Fruit fly (Drosophila melanogaster) whole organism, embryonic: Measurements from ENCODE around the gene CG32301.
A peak's percentile ranks its signal among the peaks of the same experiment; 100 is the strongest.

ENCODE experiments used
- Bgb ChIP-seq: fragments of 200-800 bp; sonication (Bioruptor generic); IDR thresholded peaks from 2 replicates; pipeline ENCODE4 v1.3.6; 2022; ENCODE audit warnings: missing biosample characterization, missing genetic modification characterization; ENCODE audit not compliant: partially characterized antibody
- CG10274 ChIP-seq: fragments of 200-800 bp; sonication (Bioruptor generic); optimal IDR thresholded peaks from 3 replicates; lab custom pipeline; 2017; ENCODE audit warnings: missing biosample characterization, mild to moderate bottlenecking, missing genetic modification characterization
- CG10959 ChIP-seq: fragments of 200-800 bp; sonication (Bioruptor generic); IDR thresholded peaks from 2 replicates; pipeline ENCODE4 v1.3.6; 2022; ENCODE audit warnings: missing biosample characterization, missing genetic modification characterization
- CG12942 ChIP-seq: fragments of 200-800 bp; sonication (Bioruptor generic); optimal IDR thresholded peaks from 3 replicates; lab custom pipeline; 2016; ENCODE audit warnings: missing biosample characterization, missing genetic modification characterization
- CG14710 ChIP-seq: fragments of 200-800 bp; sonication (Bioruptor generic); optimal IDR thresholded peaks from 3 replicates; lab custom pipeline; 2019; ENCODE audit warnings: missing biosample characterization, mild to moderate bottlenecking, missing genetic modification characterization, moderate library complexity
- CG15073 ChIP-seq: fragments of 200-800 bp; sonication (Bioruptor generic); optimal IDR thresholded peaks from 2 replicates; lab custom pipeline; 2016; ENCODE audit warnings: missing biosample characterization, missing genetic modification characterization
- CG15514 ChIP-seq: fragments of 200-800 bp; sonication (Bioruptor generic); optimal IDR thresholded peaks from 3 replicates; lab custom pipeline; 2017; ENCODE audit warnings: missing biosample characterization, missing genetic modification characterization, mild to moderate bottlenecking, moderate library complexity, missing genetic modification reagents
- CG16863 ChIP-seq: fragments of 200-800 bp; sonication (Bioruptor generic); optimal IDR thresholded peaks from 3 replicates; lab custom pipeline; 2016; ENCODE audit warnings: missing biosample characterization, missing genetic modification characterization
- CG17359 ChIP-seq: fragments of 200-800 bp; sonication (Bioruptor generic); optimal IDR thresholded peaks from 3 replicates; lab custom pipeline; 2018; ENCODE audit warnings: missing biosample characterization, mild to moderate bottlenecking, missing genetic modification characterization, moderate library complexity
- CG18262 ChIP-seq: fragments of 200-800 bp; optimal IDR thresholded peaks from 3 replicates; lab custom pipeline; 2019; ENCODE audit warnings: missing biosample characterization, mild to moderate bottlenecking, missing genetic modification characterization, moderate library complexity
- CG3281 ChIP-seq: fragments of 200-800 bp; sonication (Bioruptor generic); optimal IDR thresholded peaks from 3 replicates; lab custom pipeline; 2017; ENCODE audit warnings: missing biosample characterization, mild to moderate bottlenecking, missing genetic modification characterization
- CG33213 ChIP-seq: fragments of 200-800 bp; sonication (Bioruptor generic); optimal IDR thresholded peaks from 3 replicates; lab custom pipeline; 2016; ENCODE audit warnings: missing biosample characterization, missing genetic modification characterization
- CG3407 ChIP-seq: fragments of 200-800 bp; sonication (Bioruptor generic); optimal IDR thresholded peaks from 2 replicates; lab custom pipeline; 2018; ENCODE audit warnings: missing biosample characterization, mild to moderate bottlenecking, missing genetic modification characterization
- CG6765 ChIP-seq: fragments of 200-800 bp; sonication (Bioruptor generic); optimal IDR thresholded peaks from 3 replicates; lab custom pipeline; 2017; ENCODE audit warnings: missing biosample characterization, mild to moderate bottlenecking, missing genetic modification characterization
- CG7372 ChIP-seq: fragments of 200-800 bp; sonication (Bioruptor generic); IDR thresholded peaks from 2 replicates; pipeline ENCODE4 v1.3.6; 2022; ENCODE audit warnings: missing biosample characterization, missing genetic modification characterization
- CG8944 ChIP-seq: fragments of 200-800 bp; sonication (Bioruptor generic); optimal IDR thresholded peaks from 3 replicates; lab custom pipeline; 2016; ENCODE audit warnings: missing biosample characterization, missing genetic modification characterization
- CG9876 ChIP-seq: fragments of 200-800 bp; sonication (Bioruptor generic); optimal IDR thresholded peaks from 2 replicates; lab custom pipeline; 2016; ENCODE audit warnings: missing biosample characterization, missing genetic modification characterization
- CG9932 ChIP-seq: fragments of 200-800 bp; sonication (Bioruptor generic); IDR thresholded peaks from 2 replicates; pipeline ENCODE4 v1.3.6; 2022; ENCODE audit warnings: missing biosample characterization, missing genetic modification characterization
- CTCF ChIP-seq: fragments of 200-800 bp; sonication (Bioruptor generic); optimal IDR thresholded peaks from 2 replicates; lab custom pipeline; 2017; ENCODE audit warnings: missing biosample characterization, mild to moderate bottlenecking, missing genetic modification characterization, moderate library complexity
- Doc2 ChIP-seq: fragments of 200-800 bp; sonication (Bioruptor generic); IDR thresholded peaks from 2 replicates; pipeline ENCODE4 v1.3.6; 2022; ENCODE audit warnings: missing biosample characterization, missing genetic modification characterization
- HLHmδ ChIP-seq: fragments of 200-800 bp; sonication (Bioruptor generic); optimal IDR thresholded peaks from 2 replicates; lab custom pipeline; 2018; ENCODE audit warnings: missing biosample characterization, mild to moderate bottlenecking, missing genetic modification characterization, moderate library complexity
- Lpt ChIP-seq: fragments of >200 bp; optimal IDR thresholded peaks from 2 replicates; lab custom pipeline; 2018; ENCODE audit warnings: missing biosample characterization, missing genetic modification characterization
- Mrtf ChIP-seq: fragments of 200-800 bp; sonication (Bioruptor generic); IDR thresholded peaks from 3 replicates; pipeline ENCODE4 v1.3.6; 2022; ENCODE audit warnings: missing biosample characterization, missing genetic modification characterization
- Oaz ChIP-seq: fragments of 200-800 bp; sonication (Bioruptor generic); IDR thresholded peaks from 2 replicates; pipeline ENCODE4 v1.3.6; 2022; ENCODE audit warnings: missing biosample characterization, missing genetic modification characterization
- Scr ChIP-seq: fragments of 200-800 bp; sonication (Bioruptor generic); IDR thresholded peaks from 2 replicates; pipeline ENCODE4 v1.3.6; 2022; ENCODE audit warnings: missing biosample characterization, missing genetic modification characterization; ENCODE audit not compliant: partially characterized antibody
- Stat92E ChIP-seq, 3 experiments: fragments of >200 bp in 2 of 3; fragments of 200-800 bp in 1 of 3; sonication (Bioruptor generic) in 1 of 3; optimal IDR thresholded peaks; 2 replicates each; lab custom pipeline; 2017 to 2019; ENCODE audit warnings: missing biosample characterization in 3 of 3, missing genetic modification characterization in 3 of 3, mild to moderate bottlenecking in 1 of 3, moderate library complexity in 1 of 3
- ash1 ChIP-seq: fragments of 200-800 bp; sonication (Bioruptor generic); optimal IDR thresholded peaks from 2 replicates; lab custom pipeline; 2018; ENCODE audit warnings: missing biosample characterization, mild to moderate bottlenecking, missing genetic modification characterization
- chinmo ChIP-seq: fragments of 200-800 bp; sonication (Bioruptor generic); IDR thresholded peaks from 4 replicates; pipeline ENCODE4 v1.3.6; 2022; ENCODE audit warnings: missing biosample characterization, missing genetic modification characterization; ENCODE audit not compliant: partially characterized antibody
- chn ChIP-seq: fragments of 200-800 bp; sonication (Bioruptor generic); optimal IDR thresholded peaks from 2 replicates; lab custom pipeline; 2016; ENCODE audit warnings: missing biosample characterization, missing genetic modification characterization
- crp ChIP-seq, 2 experiments: fragments of 200-800 bp; sonication (Bioruptor generic); optimal IDR thresholded peaks; 2 replicates in 1 of 2; 3 replicates in 1 of 2; lab custom pipeline; 2017; ENCODE audit warnings: missing biosample characterization in 2 of 2, missing genetic modification characterization in 2 of 2, mild to moderate bottlenecking in 1 of 2, moderate library complexity in 1 of 2
- dati ChIP-seq: fragments of 200-800 bp; sonication (Bioruptor generic); IDR thresholded peaks from 2 replicates; pipeline ENCODE4 v1.3.6; 2022; ENCODE audit warnings: missing biosample characterization, missing genetic modification characterization
- emc ChIP-seq: fragments of 200-800 bp; sonication (Bioruptor generic); optimal IDR thresholded peaks from 2 replicates; lab custom pipeline; 2016; ENCODE audit warnings: missing biosample characterization, missing genetic modification characterization
- esg ChIP-seq: fragments of 200-800 bp; sonication (Bioruptor generic); conservative IDR thresholded peaks from 2 replicates; pipeline ENCODE4 v1.3.6; 2022; ENCODE audit warnings: missing biosample characterization, missing genetic modification characterization
- ftz-f1 ChIP-seq: fragments of 200-800 bp; sonication (Bioruptor generic); optimal IDR thresholded peaks from 2 replicates; lab custom pipeline; 2016; ENCODE audit warnings: missing biosample characterization, missing genetic modification characterization
- gt ChIP-seq: fragments of 200-800 bp; sonication (Bioruptor generic); IDR thresholded peaks from 2 replicates; pipeline ENCODE4 v1.3.6; 2022; ENCODE audit warnings: missing biosample characterization, missing genetic modification characterization
- hbn ChIP-seq: fragments of 200-800 bp; sonication (Bioruptor generic); IDR thresholded peaks from 2 replicates; pipeline ENCODE4 v1.3.6; 2022; ENCODE audit warnings: missing biosample characterization, missing genetic modification characterization; ENCODE audit not compliant: partially characterized antibody
- insv ChIP-seq, 2 experiments: fragments of 200-800 bp; sonication (Bioruptor generic); optimal IDR thresholded peaks; 3 replicates each; lab custom pipeline; 2016 to 2018; ENCODE audit warnings: missing biosample characterization in 2 of 2, missing genetic modification characterization in 2 of 2
- jumu ChIP-seq: fragments of 200-800 bp; sonication (Bioruptor generic); optimal IDR thresholded peaks from 3 replicates; lab custom pipeline; 2016; ENCODE audit warnings: missing biosample characterization, missing genetic modification characterization
- kay ChIP-seq: fragments of 200-800 bp; sonication (Bioruptor generic); optimal IDR thresholded peaks from 2 replicates; lab custom pipeline; 2016; ENCODE audit warnings: missing biosample characterization, missing genetic modification characterization
- lmd ChIP-seq: fragments of 200-800 bp; sonication (Bioruptor generic); IDR thresholded peaks from 2 replicates; pipeline ENCODE4 v1.3.6; 2022; ENCODE audit warnings: missing biosample characterization, missing genetic modification characterization
- lola ChIP-seq, 3 experiments: fragments of >200 bp in 2 of 3; fragments of 200-800 bp in 1 of 3; sonication (Bioruptor generic) in 1 of 3; optimal IDR thresholded peaks; 2 replicates each; lab custom pipeline; 2017 to 2019; ENCODE audit warnings: missing biosample characterization in 3 of 3, missing genetic modification characterization in 3 of 3, mild to moderate bottlenecking in 1 of 3, moderate library complexity in 1 of 3
- mam ChIP-seq: fragments of 200-800 bp; sonication (Bioruptor generic); optimal IDR thresholded peaks from 3 replicates; lab custom pipeline; 2016; ENCODE audit warnings: missing biosample characterization, missing genetic modification characterization
- pho ChIP-seq: fragments of 200-800 bp; sonication (Bioruptor generic); optimal IDR thresholded peaks from 2 replicates; lab custom pipeline; 2016; ENCODE audit warnings: missing biosample characterization, missing genetic modification characterization
- pzg ChIP-seq: fragments of 200-800 bp; sonication (Bioruptor generic); optimal IDR thresholded peaks from 3 replicates; lab custom pipeline; 2018; ENCODE audit warnings: missing biosample characterization, mild to moderate bottlenecking, missing genetic modification characterization, moderate library complexity
- seq ChIP-seq: fragments of 200-800 bp; sonication (Bioruptor generic); IDR thresholded peaks from 2 replicates; pipeline ENCODE4 v1.3.6; 2022; ENCODE audit warnings: missing biosample characterization, missing genetic modification characterization
- sima ChIP-seq: fragments of 200-800 bp; sonication (Bioruptor generic); optimal IDR thresholded peaks from 2 replicates; lab custom pipeline; 2016; ENCODE audit warnings: missing biosample characterization, missing genetic modification characterization
- slbo ChIP-seq: fragments of 200-800 bp; sonication (Bioruptor generic); IDR thresholded peaks from 2 replicates; pipeline ENCODE4 v1.3.6; 2022; ENCODE audit warnings: missing biosample characterization, missing genetic modification characterization
- sna ChIP-seq: fragments of 200-800 bp; sonication (Bioruptor generic); IDR thresholded peaks from 2 replicates; pipeline ENCODE4 v1.3.6; 2022; ENCODE audit warnings: missing biosample characterization, missing genetic modification characterization; ENCODE audit not compliant: partially characterized antibody
- tgo ChIP-seq: fragments of 200-800 bp; sonication (Bioruptor generic); IDR thresholded peaks from 3 replicates; pipeline ENCODE4 v1.3.6; 2022; ENCODE audit warnings: missing biosample characterization, missing genetic modification characterization
- tin ChIP-seq: fragments of 200-800 bp; sonication (Bioruptor generic); optimal IDR thresholded peaks from 3 replicates; lab custom pipeline; 2016; ENCODE audit warnings: missing biosample characterization, missing genetic modification characterization

Gene CG32301

DNA sequence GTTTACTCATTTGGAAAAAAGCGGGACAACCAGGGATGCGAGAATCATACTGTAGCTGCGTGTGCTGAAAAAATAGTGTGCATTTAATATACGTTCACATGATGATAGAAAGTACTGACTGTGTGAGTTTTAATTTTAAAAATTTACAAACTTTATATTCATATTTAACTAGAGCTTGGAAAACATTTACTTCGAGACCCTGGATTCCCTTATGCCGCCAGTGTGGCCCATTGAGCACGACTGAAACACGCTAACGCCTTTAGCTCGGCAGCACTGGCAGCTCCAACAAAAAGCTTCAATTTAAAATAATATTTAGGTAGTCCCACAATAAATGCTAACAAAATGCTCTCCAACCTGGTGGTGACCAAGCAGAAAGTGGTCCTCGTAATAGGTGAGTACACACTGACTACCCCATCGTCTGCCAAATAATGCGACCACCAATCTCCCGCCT lies 13.2 kb downstream of the CG32301 start, which contains the start of the genes CG1275 and Elp5 (continued):
- TF ChIP-seq Scr, result 0 out of 2 replicates have a peak, but pooled peaks have one; percentile 19
- peak; percentile 99 for TF ChIP-seq CG10959 (GFP tag; lab: Robert Waterston, UW)
- peak; percentile 84 for TF ChIP-seq CG15073 (GFP tag; lab: Kevin White, UChicago)
- TF ChIP-seq pho (GFP tag; lab: Kevin White, UChicago), result peak; percentile 97
- TF ChIP-seq CG33213, result peak; percentile 96
- peak; percentile 96 for TF ChIP-seq sima
- TF ChIP-seq CG12942 (GFP tag; lab: Kevin White, UChicago), result peak; percentile 97
- TF ChIP-seq CG9932, result peak; percentile 99
- TF ChIP-seq tgo (GFP tag; lab: Robert Waterston, UW), result peak; percentile 100
- TF ChIP-seq CTCF, result peak; percentile 38
- TF ChIP-seq CG7372, result peak; percentile 100
- TF ChIP-seq chn, result peak; percentile 98
- no peak for TF ChIP-seq chinmo (GFP tag; lab: Robert Waterston, UW)
- peak; percentile 94 for TF ChIP-seq CG3407 (GFP tag; lab: Kevin White, UChicago)
- peak; percentile 86 for TF ChIP-seq ftz-f1 (GFP tag; lab: Kevin White, UChicago)
- peak in 1 of 2 experiments; percentile 71 for TF ChIP-seq crp (GFP tag; optimal IDR thresholded peaks at IDR 0.05; lab: Kevin White, UChicago)
- peak; percentile 99 for TF ChIP-seq seq
- TF ChIP-seq lola (GFP tag; optimal IDR thresholded peaks at IDR 0.05; lab: Kevin White, UChicago), result peak in 1 of 3 experiments; percentile 96
- peak in 1 of 3 experiments; percentile 81 for TF ChIP-seq Stat92E (GFP tag; optimal IDR thresholded peaks at IDR 0.05; lab: Kevin White, UChicago)
- peak; percentile 98 for TF ChIP-seq Oaz (GFP tag; lab: Robert Waterston, UW)
- peak; percentile 94 for TF ChIP-seq CG6765 (GFP tag; lab: Kevin White, UChicago)
- TF ChIP-seq dati (GFP tag; lab: Robert Waterston, UW), result peak; percentile 99
- no peak for TF ChIP-seq HLHmδ
- peak; percentile 98 for TF ChIP-seq CG18262 (tag; lab: Kevin White, UChicago)
- peak; percentile 97 for TF ChIP-seq mam
- TF ChIP-seq lmd (GFP tag; lab: Robert Waterston, UW), result peak; percentile 100
- TF ChIP-seq CG10274, result peak; percentile 79
- peak; percentile 64 for TF ChIP-seq pzg (GFP tag; lab: Kevin White, UChicago)
- TF ChIP-seq Mrtf (GFP tag; lab: Robert Waterston, UW), result peak; percentile 100
- TF ChIP-seq CG16863, result peak; percentile 95
- TF ChIP-seq CG8944, result peak; percentile 96
- peak; percentile 91 for TF ChIP-seq emc
- peak; percentile 100 for TF ChIP-seq slbo (GFP tag; lab: Robert Waterston, UW)
- TF ChIP-seq sna (GFP tag; lab: Robert Waterston, UW), result 0 out of 2 replicates have a peak, but pooled peaks have one; percentile 30
- TF ChIP-seq jumu (GFP tag; lab: Kevin White, UChicago), result peak; percentile 94
- peak; percentile 92 for TF ChIP-seq CG15514
- TF ChIP-seq tin (GFP tag; lab: Kevin White, UChicago), result peak; percentile 97
- TF ChIP-seq CG17359 (tag; lab: Kevin White, UChicago), result peak; percentile 99
- peak; percentile 33; the same call in 1 of the 2 replicates for TF ChIP-seq Bgb
- TF ChIP-seq insv (GFP tag; optimal IDR thresholded peaks at IDR 0.05; lab: Kevin White, UChicago), result peak; percentile 16 to 76
- peak; percentile 98 for TF ChIP-seq kay (GFP tag; lab: Kevin White, UChicago)
- TF ChIP-seq Lpt (GFP tag; lab: Kevin White, UChicago), result no peak
- TF ChIP-seq esg (GFP tag; lab: Robert Waterston, UW), result peak; percentile 99
- peak; percentile 88 for TF ChIP-seq CG9876
- peak; percentile 99 for TF ChIP-seq gt (GFP tag; lab: Robert Waterston, UW)
- TF ChIP-seq CG3281 (GFP tag; lab: Kevin White, UChicago), result peak; percentile 96
- TF ChIP-seq hbn (GFP tag; lab: Robert Waterston, UW), result 0 out of 2 replicates have a peak, but pooled peaks have one; percentile 18
- TF ChIP-seq CG14710, result peak; percentile 95
- TF ChIP-seq ash1 (GFP tag; lab: Kevin White, UChicago), result peak; percentile 80
- peak; percentile 98 for TF ChIP-seq Doc2 (GFP tag; lab: Robert Waterston, UW)
